Worm (Caenorhabditis elegans) whole organism, dauer: ENCODE results near the gene Y37E11AL.2.

Experiments used
- unc-62 ChIP-seq: sonication (generic microtip); optimal IDR thresholded peaks from 2 replicates; lab custom pipeline; 2017; ENCODE audit warnings: missing biosample characterization, missing genetic modification reagents, missing genetic modification characterization

The Y37E11AL.2 gene

ce11 chrIV:3698201-3698600 lies at the start of gene Y37E11AL.2:
TSS of gene Y37E11AL.2 (plus strand) at chrIV:3698501.
- TF ChIP-seq unc-62, result no peak

ce11 chrIV:3648634-3649240 lies 49.6 kb upstream of the Y37E11AL.2 start, which contains the start of gene CC8.2:
TSS of gene CC8.2 (minus strand) at chrIV:3648684.
- no peak for TF ChIP-seq unc-62

ce11 chrIV:3652223-3652622 lies 46.1 kb upstream of the Y37E11AL.2 start:
- no peak for TF ChIP-seq unc-62

- TF ChIP-seq unc-62, result no peak
Measured at ce11 chrIV:3652784-3653383, 45.4 kb upstream of the Y37E11AL.2 start.

- no peak for TF ChIP-seq unc-62
Measured at ce11 chrIV:3653420-3653823, 44.9 kb upstream of the Y37E11AL.2 start.

ce11 chrIV:3654214-3654613 lies 44.1 kb upstream of the Y37E11AL.2 start:
- no peak for TF ChIP-seq unc-62

- TF ChIP-seq unc-62, result no peak
Measured at ce11 chrIV:3654823-3655222, 43.5 kb upstream of the Y37E11AL.2 start.

- TF ChIP-seq unc-62, result no peak
Measured at ce11 chrIV:3655896-3656295, 42.4 kb upstream of the Y37E11AL.2 start.

ce11 chrIV:3659951-3660350 lies 38.4 kb upstream of the Y37E11AL.2 start:
- no peak for TF ChIP-seq unc-62

ce11 chrIV:3661117-3661634 lies 37.1 kb upstream of the Y37E11AL.2 start:
- TF ChIP-seq unc-62, result no peak

ce11 chrIV:3662863-3663262 lies 35.4 kb upstream of the Y37E11AL.2 start:
- TF ChIP-seq unc-62, result no peak

- no peak for TF ChIP-seq unc-62
Measured at ce11 chrIV:3665089-3665488, 33.2 kb upstream of the Y37E11AL.2 start.

ce11 chrIV:3666543-3666942 lies 31.8 kb upstream of the Y37E11AL.2 start:
- no peak for TF ChIP-seq unc-62

- no peak for TF ChIP-seq unc-62
Measured at ce11 chrIV:3667796-3668195, 30.5 kb upstream of the Y37E11AL.2 start.

- TF ChIP-seq unc-62, result no peak
Measured at ce11 chrIV:3668603-3669002, 29.7 kb upstream of the Y37E11AL.2 start, which contains the start of gene fmil-1. TSS of gene fmil-1 (minus strand) at chrIV:3668703.

ce11 chrIV:3681763-3682162 lies 16.5 kb upstream of the Y37E11AL.2 start:
- TF ChIP-seq unc-62, result no peak

- no peak for TF ChIP-seq unc-62
Measured at ce11 chrIV:3686260-3686659, 12.0 kb upstream of the Y37E11AL.2 start.

ce11 chrIV:3686765-3687164 lies 11.5 kb upstream of the Y37E11AL.2 start, which contains the start of gene map-1:
TSS of gene map-1 (minus strand) at chrIV:3686865.
- TF ChIP-seq unc-62, result no peak
